Fruit fly (Drosophila melanogaster): ENCODE results near the gene Npc2h.
A peak's percentile ranks its signal among the peaks of the same experiment; 100 is the strongest.

The Npc2h gene

DNA sequence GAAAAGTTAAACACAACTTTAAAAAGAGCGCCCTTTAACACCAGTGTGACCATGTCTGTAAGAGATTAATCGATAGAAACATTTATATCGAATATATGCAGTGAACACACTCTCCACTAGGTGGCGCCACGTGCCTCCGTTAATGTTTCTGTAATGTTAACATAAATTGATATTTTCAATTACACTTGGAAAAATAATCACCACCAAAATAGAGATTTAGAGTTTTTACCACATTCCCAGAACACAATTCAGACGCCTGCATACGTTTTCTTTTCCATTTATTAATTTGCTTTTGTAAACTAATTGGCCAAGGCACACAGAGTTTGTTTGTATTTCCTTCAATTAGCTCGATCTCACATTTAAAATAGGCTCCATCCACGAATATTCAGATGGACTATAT is 43.3 kb upstream of the Npc2h start (continued):
- TF ChIP-seq gsb-n (tag; optimal IDR thresholded peaks at IDR 0.05) = no peak
- TF ChIP-seq Fer2 (tag; optimal IDR thresholded peaks at IDR 0.05) = no peak
- TF ChIP-seq CG8281 (tag; optimal IDR thresholded peaks at IDR 0.05) = no peak
- no peak for TF ChIP-seq CG12299 (tag; optimal IDR thresholded peaks at IDR 0.05)
- TF ChIP-seq ranshi (GFP tag; IDR thresholded peaks at IDR 0.05) = peak; percentile 54; the same call in 1 of the 2 replicates
- TF ChIP-seq Rfx (GFP tag; IDR thresholded peaks at IDR 0.05) = peak; percentile 89
- TF ChIP-seq Six4 (GFP tag; optimal IDR thresholded peaks at IDR 0.05) = no peak
- peak; percentile 76 for TF ChIP-seq lmd (GFP tag; IDR thresholded peaks at IDR 0.05)
- no peak for TF ChIP-seq Bdp1 (GFP tag; optimal IDR thresholded peaks at IDR 0.05)
- no peak for TF ChIP-seq Vsx1 (GFP tag; optimal IDR thresholded peaks at IDR 0.05)
- peak; percentile 7 for TF ChIP-seq slp2 (GFP tag; optimal IDR thresholded peaks at IDR 0.05)
- TF ChIP-seq bcd (GFP tag; optimal IDR thresholded peaks at IDR 0.05) = peak; percentile 50
- no peak for TF ChIP-seq CG18764 (GFP tag; optimal IDR thresholded peaks at IDR 0.05)
- 0 out of 2 replicates have a peak, but pooled peaks have one; percentile 57 for TF ChIP-seq Nf-YA (GFP tag; IDR thresholded peaks at IDR 0.05)
- TF ChIP-seq Dek (tag; optimal IDR thresholded peaks at IDR 0.05) = peak; percentile 9
- no peak for TF ChIP-seq Hey (tag; optimal IDR thresholded peaks at IDR 0.05)
- peak; percentile 76; the same call in 1 of the 2 replicates for TF ChIP-seq ara (GFP tag; IDR thresholded peaks at IDR 0.05)
- no peak for TF ChIP-seq CG17912 (GFP tag; optimal IDR thresholded peaks at IDR 0.05)
- TF ChIP-seq HLH4C (GFP tag; IDR thresholded peaks at IDR 0.05; ENCODE audit: partially characterized antibody) = peak; percentile 12; the same call in 1 of the 3 replicates
- no peak for TF ChIP-seq nerfin-2 (GFP tag; IDR thresholded peaks at IDR 0.05; ENCODE audit: partially characterized antibody)
- TF ChIP-seq zen (tag; optimal IDR thresholded peaks at IDR 0.05) = no peak
- TF ChIP-seq fu2 (GFP tag; optimal IDR thresholded peaks at IDR 0.05) = no peak
- TF ChIP-seq pita (GFP tag; optimal IDR thresholded peaks at IDR 0.05) = no peak
- TF ChIP-seq CG31365 (tag; optimal IDR thresholded peaks at IDR 0.05) = no peak
- 0 out of 2 replicates have a peak, but pooled peaks have one; percentile 25 for TF ChIP-seq CG6689 (GFP tag; IDR thresholded peaks at IDR 0.05)
- TF ChIP-seq ato (GFP tag; IDR thresholded peaks at IDR 0.05; ENCODE audit: partially characterized antibody) = peak; percentile 27; the same call in 1 of the 2 replicates
- peak; percentile 61 for TF ChIP-seq esg (GFP tag; conservative IDR thresholded peaks at IDR 0.05)
- peak; percentile 13 for TF ChIP-seq tio (GFP tag; optimal IDR thresholded peaks at IDR 0.05)
- peak; percentile 0 for TF ChIP-seq pho (GFP tag; optimal IDR thresholded peaks at IDR 0.05)
- no peak for TF ChIP-seq Lpt (GFP tag; optimal IDR thresholded peaks at IDR 0.05)
- peak; percentile 94 for TF ChIP-seq Dip2 (GFP tag; IDR thresholded peaks at IDR 0.05)
- no peak for TF ChIP-seq sc (optimal IDR thresholded peaks at IDR 0.05)
- TF ChIP-seq sc (GFP tag; optimal IDR thresholded peaks at IDR 0.05) = no peak
- no peak for TF ChIP-seq MESR4 (GFP tag; optimal IDR thresholded peaks at IDR 0.05)
- TF ChIP-seq CG3281 (GFP tag; optimal IDR thresholded peaks at IDR 0.05) = peak; percentile 15
- peak; percentile 39; the same call in 2 of the 3 replicates for TF ChIP-seq croc (GFP tag; conservative IDR thresholded peaks at IDR 0.05)
- peak; percentile 38; the same call in 1 of the 3 replicates for TF ChIP-seq row (GFP tag; IDR thresholded peaks at IDR 0.05)
- TF ChIP-seq HLH3B (GFP tag; IDR thresholded peaks at IDR 0.05) = peak; percentile 64; the same call in 1 of the 2 replicates
- no peak for TF ChIP-seq Taf1 (GFP tag; IDR thresholded peaks at IDR 0.05)
- no peak for TF ChIP-seq CG8359 (GFP tag; optimal IDR thresholded peaks at IDR 0.05; ENCODE audit: borderline replicate concordance)
- no peak for TF ChIP-seq Elba2 (GFP tag; optimal IDR thresholded peaks at IDR 0.05)
- no peak for TF ChIP-seq CG8924 (tag; optimal IDR thresholded peaks at IDR 0.05)
- no peak for TF ChIP-seq twi (tag; optimal IDR thresholded peaks at IDR 0.05)
- no peak for TF ChIP-seq tap (tag; optimal IDR thresholded peaks at IDR 0.05)
- TF ChIP-seq CG18011 (GFP tag; optimal IDR thresholded peaks at IDR 0.05) = no peak
- no peak for TF ChIP-seq CG10565 (GFP tag; optimal IDR thresholded peaks at IDR 0.05)
- TF ChIP-seq slbo (GFP tag; IDR thresholded peaks at IDR 0.05) = peak; percentile 70
- TF ChIP-seq Mad (GFP tag; optimal IDR thresholded peaks at IDR 0.05) = no peak
- no peak for TF ChIP-seq fru (optimal IDR thresholded peaks at IDR 0.05)
- no peak for TF ChIP-seq pb (GFP tag; optimal IDR thresholded peaks at IDR 0.05)
- TF ChIP-seq CTCF (GFP tag; optimal IDR thresholded peaks at IDR 0.05) = peak; percentile 91
- no peak for TF ChIP-seq sd (tag; optimal IDR thresholded peaks at IDR 0.05)

Measured in whole organism, embryonic.